Worm (Caenorhabditis elegans) whole organism, midembryonic: Measurements from ENCODE around the gene T01C3.11.

Experiments
- cog-1 ChIP-seq: sonication (generic microtip); optimal IDR thresholded peaks from 2 replicates; lab custom pipeline; 2016; ENCODE audit warnings: missing genetic modification characterization, missing compliant biosample characterization
- klf-2 ChIP-seq: fragments of 200-800 bp; sonication (Bioruptor generic); conservative IDR thresholded peaks from 2 replicates; pipeline ENCODE4 v1.3.6; 2022; ENCODE audit warnings: missing genetic modification reagents, missing genetic modification characterization, missing compliant biosample characterization

DNA sequence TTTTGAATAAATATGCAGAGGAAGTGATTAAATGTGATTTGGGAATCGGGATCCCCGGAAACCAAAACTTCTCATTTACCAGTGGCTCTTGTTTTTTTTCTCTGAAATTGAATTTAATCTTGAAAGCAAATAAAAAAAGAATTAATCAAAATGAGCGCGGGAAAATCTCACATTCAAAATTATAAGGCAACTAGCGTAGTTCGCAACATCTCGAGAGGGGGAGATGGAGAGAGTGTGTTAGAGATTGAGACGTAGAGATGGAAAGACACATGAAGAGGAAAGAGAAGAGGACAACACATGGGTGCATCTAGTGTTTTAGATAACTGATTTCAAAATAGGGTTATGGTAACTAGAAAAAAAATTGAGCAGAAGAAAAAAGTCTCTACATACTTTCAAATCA, 48.8 kb downstream of the T01C3.11 start, which contains the start of gene sdc-3:
- TF ChIP-seq cog-1 (no peak), klf-2 (GFP tag; lab: Robert Waterston, UW) (no peak)
